Fruit fly (Drosophila melanogaster): Measurements from ENCODE around the gene nom.

The nom gene

DNA sequence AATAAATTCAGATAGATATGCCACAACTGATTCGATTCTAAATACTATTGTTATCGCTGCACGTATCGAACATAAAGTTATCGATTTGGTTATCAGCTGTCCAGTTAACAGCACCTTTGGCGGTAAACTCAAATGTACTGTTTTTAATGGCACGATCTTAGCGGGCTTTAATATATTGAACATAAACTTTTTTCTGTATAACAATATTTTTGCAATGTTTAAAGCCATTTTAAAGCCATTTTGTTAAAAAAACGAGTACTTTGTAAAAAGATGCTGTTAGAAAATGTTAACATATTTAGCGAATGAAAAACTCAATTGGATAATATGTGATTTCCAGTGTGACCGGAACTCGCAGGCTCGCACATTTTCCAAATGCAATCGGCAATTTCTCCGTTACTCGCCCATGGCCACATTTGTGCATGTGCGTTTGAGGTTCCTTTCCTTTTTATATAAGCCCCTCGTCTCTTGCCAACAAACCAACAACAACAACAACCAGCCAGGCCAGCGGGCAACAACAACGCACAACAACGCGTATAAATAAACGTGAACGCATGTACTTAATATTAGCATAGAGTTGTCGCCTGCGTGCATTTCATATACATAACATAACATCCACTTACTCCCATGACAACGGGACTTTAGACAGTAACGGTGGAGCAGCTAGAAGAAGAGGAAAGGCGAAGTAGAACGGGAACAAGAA is 7.0 kb upstream of the nom start, which contains the start of gene TMEM216 (continued):
- TF ChIP-seq MESR4 (GFP tag; optimal IDR thresholded peaks at IDR 0.05) = peak; percentile 99
- TF ChIP-seq HLH3B (GFP tag; IDR thresholded peaks at IDR 0.05) = no peak
- TF ChIP-seq Nf-YB (GFP tag; optimal IDR thresholded peaks at IDR 0.05) = no peak
- TF ChIP-seq CG8924 (tag; optimal IDR thresholded peaks at IDR 0.05) = peak; percentile 56
- TF ChIP-seq bigmax (GFP tag; optimal IDR thresholded peaks at IDR 0.05) = peak; percentile 13
- 0 out of 3 replicates have a peak, but pooled peaks have one; percentile 34 for TF ChIP-seq vnd (GFP tag; IDR thresholded peaks at IDR 0.05; ENCODE audit: partially characterized antibody)
- TF ChIP-seq CG1603 (tag; optimal IDR thresholded peaks at IDR 0.05) = peak; percentile 51
- peak; percentile 43; the same call in 1 of the 3 replicates for TF ChIP-seq CG34422 (GFP tag; IDR thresholded peaks at IDR 0.05)
- peak; percentile 71 for TF ChIP-seq HLH4C (GFP tag; IDR thresholded peaks at IDR 0.05; ENCODE audit: partially characterized antibody)
- TF ChIP-seq bbx (GFP tag; IDR thresholded peaks at IDR 0.05; ENCODE audit: partially characterized antibody) = peak; percentile 66
- peak; percentile 7 to 82 for TF ChIP-seq crp (GFP tag; optimal IDR thresholded peaks at IDR 0.05)
- no peak for TF ChIP-seq Rx (GFP tag; IDR thresholded peaks at IDR 0.05)
- TF ChIP-seq pfk (GFP tag; optimal IDR thresholded peaks at IDR 0.05) = no peak
- TF ChIP-seq en (GFP tag; optimal IDR thresholded peaks at IDR 0.05) = no peak
- TF ChIP-seq Lpt (GFP tag; optimal IDR thresholded peaks at IDR 0.05) = no peak
- TF ChIP-seq chinmo (GFP tag; IDR thresholded peaks at IDR 0.05; ENCODE audit: partially characterized antibody) = peak; percentile 84; the same call in 1 of the 4 replicates
- TF ChIP-seq CG14441 (GFP tag; IDR thresholded peaks at IDR 0.05) = no peak
- peak; percentile 25 for TF ChIP-seq CG8290 (GFP tag; optimal IDR thresholded peaks at IDR 0.05)
- TF ChIP-seq CG8290 (tag; optimal IDR thresholded peaks at IDR 0.05) = no peak
- TF ChIP-seq CG17385 (GFP tag; optimal IDR thresholded peaks at IDR 0.05) = peak; percentile 85
- TF ChIP-seq dimm (GFP tag; IDR thresholded peaks at IDR 0.05) = no peak
- TF ChIP-seq CG10321 (GFP tag; IDR thresholded peaks at IDR 0.05) = no peak
- TF ChIP-seq Max (GFP tag; optimal IDR thresholded peaks at IDR 0.05) = peak; percentile 52
- peak in 1 of 2 experiments; percentile 73 for TF ChIP-seq insv (GFP tag; optimal IDR thresholded peaks at IDR 0.05)

DNA sequence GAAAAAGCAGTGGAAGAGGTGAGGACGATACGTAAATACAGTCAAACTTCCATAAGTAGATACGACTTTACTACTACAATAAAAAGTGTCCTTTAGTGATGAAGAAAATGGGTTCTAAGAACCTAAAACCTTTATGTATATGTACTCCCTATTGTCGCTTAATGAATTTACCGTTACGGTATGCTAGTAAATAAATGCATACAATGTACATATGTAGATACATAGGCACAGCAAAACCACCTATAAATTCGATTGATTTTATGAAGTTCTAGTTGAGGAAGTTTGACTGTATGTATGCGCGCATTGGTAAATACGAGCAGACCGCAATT is 6.5 kb upstream of the nom start:
- TF ChIP-seq Meics (GFP tag; optimal IDR thresholded peaks at IDR 0.05) (no peak), Dbx (GFP tag; IDR thresholded peaks at IDR 0.05) (no peak), grau (tag; optimal IDR thresholded peaks at IDR 0.05) (peak; percentile 75), stwl (tag; optimal IDR thresholded peaks at IDR 0.05) (no peak), Taf1 (GFP tag; IDR thresholded peaks at IDR 0.05) (peak; percentile 17; the same call in 1 of the 2 replicates), fd102C (GFP tag; optimal IDR thresholded peaks at IDR 0.05) (no peak), CG42726 (GFP tag; IDR thresholded peaks at IDR 0.05; ENCODE audit: partially characterized antibody) (no peak)

- TF ChIP-seq so (GFP tag; IDR thresholded peaks at IDR 0.05) (no peak), Pdp1 (GFP tag; optimal IDR thresholded peaks at IDR 0.05) (peak in 1 of 2 experiments; percentile 41)
Measured at dm6 chr3R:8718356-8718755, 4.6 kb upstream of the nom start, which contains the start of gene Cks85A. Gene Cks85A, minus strand, starts transcription at chr3R:8718456.

DNA sequence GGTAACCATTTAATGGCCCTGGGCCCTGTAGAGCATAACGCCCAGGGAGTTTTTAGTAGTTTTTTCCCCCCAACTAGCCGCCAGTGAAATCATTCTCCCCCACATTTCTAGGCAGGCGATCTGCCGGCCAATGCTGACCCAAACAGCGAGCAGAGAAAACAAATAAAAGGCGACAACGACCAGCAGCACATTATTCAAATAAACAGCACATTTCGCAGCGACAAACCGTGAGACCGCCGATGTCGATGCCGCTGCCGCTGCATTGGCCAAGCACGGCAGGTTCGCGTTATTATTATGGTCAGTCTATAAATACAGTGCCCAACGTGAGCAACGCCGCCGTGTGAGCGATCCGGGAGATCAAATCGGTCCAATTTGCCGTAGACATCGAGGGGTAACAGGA is 4.1 kb upstream of the nom start, which contains the start of gene CG11760:
TSS of gene CG11760 (plus strand) at position 301 of the 400 bp plus-strand sequence.
- TF ChIP-seq bcd (GFP tag; optimal IDR thresholded peaks at IDR 0.05) (no peak), Doc3 (GFP tag; IDR thresholded peaks at IDR 0.05; ENCODE audit: partially characterized antibody) (0 out of 3 replicates have a peak, but pooled peaks have one; percentile 16), Med (GFP tag) (peak; percentile 61), sens (GFP tag) (peak; percentile 30)

Data from whole organism, embryonic.